Fruit fly (Drosophila melanogaster) whole organism, embryonic: ENCODE measurements around the gene mib2.

Experiments used
- Atf6 ChIP-seq: fragments of 200-800 bp; sonication (Bioruptor generic); IDR thresholded peaks from 2 replicates; pipeline ENCODE4 v1.3.6; 2022; ENCODE audit warnings: missing biosample characterization, missing genetic modification characterization
- Blimp-1 ChIP-seq: fragments of 200-800 bp; sonication (Bioruptor generic); optimal IDR thresholded peaks from 3 replicates; lab custom pipeline; 2018; ENCODE audit warnings: missing biosample characterization, missing genetic modification characterization, mild to moderate bottlenecking, moderate library complexity, missing genetic modification reagents
- CG10147 ChIP-seq: fragments of 200-800 bp; sonication (Bioruptor generic); optimal IDR thresholded peaks from 2 replicates; lab custom pipeline; 2019; ENCODE audit warnings: missing biosample characterization, mild to moderate bottlenecking, missing genetic modification characterization, moderate library complexity
- CG10274 ChIP-seq: fragments of 200-800 bp; sonication (Bioruptor generic); optimal IDR thresholded peaks from 3 replicates; lab custom pipeline; 2017; ENCODE audit warnings: missing biosample characterization, mild to moderate bottlenecking, missing genetic modification characterization
- CG10366 ChIP-seq: fragments of 200-800 bp; sonication (Bioruptor generic); IDR thresholded peaks from 2 replicates; pipeline ENCODE4 v1.3.6; 2022; ENCODE audit warnings: missing biosample characterization, missing genetic modification characterization
- CG10462 ChIP-seq: fragments of 200-800 bp; sonication (Bioruptor generic); optimal IDR thresholded peaks from 2 replicates; lab custom pipeline; 2016; ENCODE audit warnings: missing biosample characterization, missing genetic modification characterization
- CG11093 ChIP-seq: fragments of 200-800 bp; sonication (Bioruptor generic); IDR thresholded peaks from 3 replicates; pipeline ENCODE4 v1.3.6; 2022; ENCODE audit warnings: missing biosample characterization, missing genetic modification characterization
- CG11456 ChIP-seq: fragments of 200-800 bp; sonication (Bioruptor generic); IDR thresholded peaks from 3 replicates; pipeline ENCODE4 v1.3.6; 2022; ENCODE audit warnings: missing biosample characterization, missing genetic modification characterization
- CG11504 ChIP-seq: fragments of 200-800 bp; sonication (Bioruptor generic); optimal IDR thresholded peaks from 3 replicates; lab custom pipeline; 2019; ENCODE audit warnings: missing biosample characterization, mild to moderate bottlenecking, missing genetic modification characterization, moderate library complexity
- CG11696 ChIP-seq: fragments of 200-800 bp; sonication (Bioruptor generic); IDR thresholded peaks from 2 replicates; pipeline ENCODE4 v1.3.6; 2022; ENCODE audit warnings: missing biosample characterization, missing genetic modification characterization
- CG12236 ChIP-seq: fragments of 200-800 bp; sonication (Bioruptor generic); optimal IDR thresholded peaks from 2 replicates; lab custom pipeline; 2016; ENCODE audit warnings: missing biosample characterization, missing genetic modification characterization
- CG14441 ChIP-seq: fragments of 200-800 bp; sonication (Bioruptor generic); IDR thresholded peaks from 2 replicates; pipeline ENCODE4 v1.3.6; 2022; ENCODE audit warnings: missing biosample characterization, missing genetic modification characterization
- CG2129 ChIP-seq: fragments of 200-800 bp; sonication (Bioruptor generic); IDR thresholded peaks from 2 replicates; pipeline ENCODE4 v1.3.6; 2022; ENCODE audit warnings: missing biosample characterization, missing genetic modification characterization; ENCODE audit not compliant: partially characterized antibody
- CG2199 ChIP-seq: fragments of 200-800 bp; sonication (Bioruptor generic); IDR thresholded peaks from 3 replicates; pipeline ENCODE4 v1.3.6; 2022; ENCODE audit warnings: missing biosample characterization, missing genetic modification characterization
- CG2202 ChIP-seq: fragments of 200-800 bp; sonication (Bioruptor generic); optimal IDR thresholded peaks from 2 replicates; lab custom pipeline; 2018; ENCODE audit warnings: missing biosample characterization, mild to moderate bottlenecking, missing genetic modification characterization
- CG43689 ChIP-seq: fragments of 200-800 bp; sonication (Bioruptor generic); IDR thresholded peaks from 2 replicates; pipeline ENCODE4 v1.3.6; 2022; ENCODE audit warnings: missing biosample characterization, missing genetic modification characterization
- CG5953 ChIP-seq: fragments of 200-800 bp; sonication (Bioruptor generic); IDR thresholded peaks from 2 replicates; pipeline ENCODE4 v1.3.6; 2022; ENCODE audit warnings: missing biosample characterization, missing genetic modification characterization
- CG9215 ChIP-seq: fragments of 200-800 bp; sonication (Bioruptor generic); IDR thresholded peaks from 2 replicates; pipeline ENCODE4 v1.3.6; 2022; ENCODE audit warnings: missing biosample characterization, missing genetic modification characterization
- CG9609 ChIP-seq: fragments of 200-800 bp; sonication (Bioruptor generic); optimal IDR thresholded peaks from 3 replicates; lab custom pipeline; 2016; ENCODE audit warnings: missing biosample characterization, missing genetic modification characterization
- CG9727 ChIP-seq: fragments of 200-800 bp; sonication (Bioruptor generic); optimal IDR thresholded peaks from 3 replicates; lab custom pipeline; 2017; ENCODE audit warnings: missing biosample characterization, mild to moderate bottlenecking, missing genetic modification characterization
- D19B ChIP-seq: fragments of 200-800 bp; sonication (Bioruptor generic); optimal IDR thresholded peaks from 2 replicates; lab custom pipeline; 2017; ENCODE audit warnings: missing biosample characterization, mild to moderate bottlenecking, missing genetic modification characterization
- Dad ChIP-seq: fragments of 200-800 bp; sonication (Bioruptor generic); optimal IDR thresholded peaks from 3 replicates; lab custom pipeline; 2016; ENCODE audit warnings: missing biosample characterization, missing genetic modification characterization
- Gug ChIP-seq: fragments of 200-800 bp; sonication (Bioruptor generic); IDR thresholded peaks from 4 replicates; pipeline ENCODE4 v1.3.6; 2022; ENCODE audit warnings: missing biosample characterization, missing genetic modification characterization
- HmgD ChIP-seq: fragments of 200-800 bp; sonication (Bioruptor generic); optimal IDR thresholded peaks from 3 replicates; lab custom pipeline; 2016; ENCODE audit warnings: missing biosample characterization, missing genetic modification characterization
- Scr ChIP-seq: fragments of 200-800 bp; sonication (Bioruptor generic); IDR thresholded peaks from 2 replicates; pipeline ENCODE4 v1.3.6; 2022; ENCODE audit warnings: missing biosample characterization, missing genetic modification characterization; ENCODE audit not compliant: partially characterized antibody
- Sox102F ChIP-seq: fragments of 200-800 bp; sonication (Bioruptor generic); optimal IDR thresholded peaks from 2 replicates; lab custom pipeline; 2018; ENCODE audit warnings: missing biosample characterization, mild to moderate bottlenecking, missing genetic modification characterization, moderate library complexity
- ab ChIP-seq: fragments of 200-800 bp; sonication (Bioruptor generic); optimal IDR thresholded peaks from 2 replicates; lab custom pipeline; 2016; ENCODE audit warnings: missing biosample characterization, missing genetic modification characterization
- ato ChIP-seq: fragments of 200-800 bp; sonication (Bioruptor generic); IDR thresholded peaks from 2 replicates; pipeline ENCODE4 v1.3.6; 2022; ENCODE audit warnings: missing biosample characterization, missing genetic modification characterization; ENCODE audit not compliant: partially characterized antibody
- bowl ChIP-seq: fragments of 200-800 bp; sonication (Bioruptor generic); IDR thresholded peaks from 2 replicates; pipeline ENCODE4 v1.3.6; 2022; ENCODE audit warnings: missing biosample characterization, missing genetic modification characterization
- chm ChIP-seq: fragments of 200-800 bp; sonication (Bioruptor generic); IDR thresholded peaks from 2 replicates; pipeline ENCODE4 v1.3.6; 2022; ENCODE audit warnings: missing biosample characterization, missing genetic modification characterization
- fd3F ChIP-seq: fragments of 200-800 bp; sonication (Bioruptor generic); optimal IDR thresholded peaks from 2 replicates; lab custom pipeline; 2018; ENCODE audit warnings: missing biosample characterization, mild to moderate bottlenecking, missing genetic modification characterization, moderate library complexity
- fru ChIP-seq: fragments of >200 bp; optimal IDR thresholded peaks from 2 replicates; lab custom pipeline; 2017
- h ChIP-seq: fragments of >200 bp; optimal IDR thresholded peaks from 2 replicates; lab custom pipeline; 2017
- lola ChIP-seq, 3 experiments: fragments of >200 bp in 2 of 3; fragments of 200-800 bp in 1 of 3; sonication (Bioruptor generic) in 1 of 3; optimal IDR thresholded peaks; 2 replicates each; lab custom pipeline; 2017 to 2019; ENCODE audit warnings: missing biosample characterization in 3 of 3, missing genetic modification characterization in 3 of 3, mild to moderate bottlenecking in 1 of 3, moderate library complexity in 1 of 3
- luna ChIP-seq: fragments of 200-800 bp; sonication (Bioruptor generic); optimal IDR thresholded peaks from 2 replicates; lab custom pipeline; 2016; ENCODE audit warnings: missing biosample characterization, missing genetic modification characterization
- nmo ChIP-seq: fragments of 200-800 bp; sonication (Bioruptor generic); optimal IDR thresholded peaks from 2 replicates; lab custom pipeline; 2018; ENCODE audit warnings: missing biosample characterization, mild to moderate bottlenecking, missing genetic modification characterization, moderate library complexity
- phol ChIP-seq: fragments of 200-800 bp; sonication (Bioruptor generic); optimal IDR thresholded peaks from 3 replicates; lab custom pipeline; 2018; ENCODE audit warnings: missing biosample characterization, mild to moderate bottlenecking, missing genetic modification characterization, moderate library complexity
- pnt ChIP-seq: fragments of 200-800 bp; sonication (Bioruptor generic); optimal IDR thresholded peaks from 3 replicates; lab custom pipeline; 2016; ENCODE audit warnings: missing biosample characterization, missing genetic modification characterization
- row ChIP-seq: fragments of 200-800 bp; sonication (Bioruptor generic); IDR thresholded peaks from 3 replicates; pipeline ENCODE4 v1.3.6; 2022; ENCODE audit warnings: missing biosample characterization, missing genetic modification characterization
- sens ChIP-seq: fragments of 200-800 bp; sonication (Bioruptor generic); peaks from one replicate; lab custom pipeline; 2016; ENCODE audit warnings: missing biosample characterization, missing genetic modification characterization
- stwl ChIP-seq: fragments of 200-800 bp; sonication (Bioruptor generic); optimal IDR thresholded peaks from 3 replicates; lab custom pipeline; 2018; ENCODE audit warnings: missing biosample characterization, mild to moderate bottlenecking, missing genetic modification characterization, moderate library complexity
- trh ChIP-seq: fragments of 200-800 bp; sonication (Bioruptor generic); optimal IDR thresholded peaks from 2 replicates; lab custom pipeline; 2016; ENCODE audit warnings: missing biosample characterization, missing genetic modification characterization
- wor ChIP-seq: fragments of 200-800 bp; sonication (Bioruptor generic); IDR thresholded peaks from 2 replicates; pipeline ENCODE4 v1.3.6; 2022; ENCODE audit warnings: missing biosample characterization, missing genetic modification characterization

Gene mib2

dm6 chr2L:19069548-19070145 lies 35.4 kb downstream of the mib2 start, which contains the start of gene CG10702 (continued):
- TF ChIP-seq HmgD (GFP tag; lab: Kevin White, UChicago) (no peak), fd3F (GFP tag; lab: Kevin White, UChicago) (no peak), bowl (GFP tag; lab: Robert Waterston, UW) (no peak), lola (GFP tag; optimal IDR thresholded peaks at IDR 0.05; lab: Kevin White, UChicago) (no peak), CG11093 (GFP tag; lab: Robert Waterston, UW) (no peak), CG12236 (GFP tag; lab: Kevin White, UChicago) (no peak), wor (no peak), CG2202 (tag; lab: Kevin White, UChicago) (no peak), Gug (no peak), CG5953 (GFP tag; lab: Robert Waterston, UW) (no peak), Scr (no peak), CG9727 (GFP tag; lab: Kevin White, UChicago) (no peak), CG11696 (no peak), CG9215 (0 out of 2 replicates have a peak, but pooled peaks have one; percentile 8), h (no peak)

dm6 chr2L:19071713-19072112 lies 37.5 kb downstream of the mib2 start:
- TF ChIP-seq fru (lab: Kevin White, UChicago) (no peak), CG10366 (no peak), ab (no peak), chm (GFP tag; lab: Robert Waterston, UW) (no peak), CG10147 (GFP tag; lab: Kevin White, UChicago) (no peak), pnt (no peak), CG5953 (GFP tag; lab: Robert Waterston, UW) (no peak), CG10274 (GFP tag; lab: Kevin White, UChicago) (no peak), CG9609 (GFP tag; lab: Kevin White, UChicago) (no peak), D19B (GFP tag; lab: Kevin White, UChicago) (no peak), CG43689 (no peak), trh (GFP tag; lab: Kevin White, UChicago) (no peak), bowl (GFP tag; lab: Robert Waterston, UW) (no peak), row (GFP tag; lab: Robert Waterston, UW) (no peak)

- TF ChIP-seq CG11504 (peak; percentile 23), CG10462 (no peak), CG11456 (no peak), CG2129 (GFP tag; lab: Robert Waterston, UW) (no peak), luna (GFP tag; lab: Kevin White, UChicago) (no peak), stwl (tag; lab: Kevin White, UChicago) (no peak), ato (GFP tag; lab: Robert Waterston, UW) (no peak), CG2199 (GFP tag; lab: Robert Waterston, UW) (no peak), CG14441 (GFP tag; lab: Robert Waterston, UW) (no peak), CG10274 (GFP tag; lab: Kevin White, UChicago) (peak; percentile 88), sens (peak; percentile 80), Atf6 (no peak), phol (peak; percentile 9), Dad (no peak), Blimp-1 (GFP tag; lab: Kevin White, UChicago) (peak; percentile 60), nmo (GFP tag; lab: Kevin White, UChicago) (peak; percentile 9), Sox102F (GFP tag; lab: Kevin White, UChicago) (peak; percentile 9)
- TF ChIP-seq, all 482 proteins: peak for 7
These were observed 40.0 kb downstream of the mib2 start, which contains the start of gene CG17572 for dm6 chr2L:19074099-19074828. CG17572 (minus strand) TSS chr2L:19074149.
